Worm (Caenorhabditis elegans): Measurements from ENCODE around the gene col-130.

DNA sequence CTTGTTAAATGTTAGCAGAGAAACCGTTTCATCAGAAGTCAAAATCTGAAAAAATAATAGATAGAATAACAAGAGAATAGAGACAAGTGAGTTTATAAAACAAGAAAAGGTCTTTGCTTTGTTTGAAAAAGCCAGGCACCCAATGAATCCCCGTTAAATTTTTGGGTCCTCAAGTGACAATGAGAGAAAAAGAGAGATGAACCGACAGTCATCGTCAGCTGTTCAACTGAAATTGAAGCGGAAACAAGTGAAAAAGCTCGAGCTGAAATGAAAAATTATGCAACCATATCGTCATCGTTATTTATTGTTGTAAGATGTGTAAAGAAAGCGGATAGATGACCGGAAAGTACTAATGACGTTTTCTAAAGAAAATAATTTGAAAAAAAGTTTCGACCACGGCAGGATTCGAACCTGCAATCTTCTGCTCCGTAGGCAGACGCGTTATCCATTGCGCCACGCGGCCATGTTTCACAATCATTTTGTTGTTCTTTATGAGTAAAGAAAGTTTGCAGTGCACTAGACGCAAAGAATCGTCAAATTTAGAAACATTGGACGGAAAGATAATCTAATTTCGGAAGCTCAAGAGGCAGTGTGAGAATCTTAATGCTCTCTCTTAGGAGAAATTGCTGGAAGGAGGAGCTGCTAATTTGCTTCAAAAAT is 10.7 kb downstream of the col-130 start, which contains the start of gene F08G5.3:
- TF ChIP-seq pes-1 (GFP tag; IDR thresholded peaks at IDR 0.05) (peak; percentile 77), tbx-37 (GFP tag; conservative IDR thresholded peaks at IDR 0.05) (0 out of 2 replicates have a peak, but pooled peaks have one; percentile 15), hnd-1 (tag; optimal IDR thresholded peaks at IDR 0.05) (no peak), ama-1 (optimal IDR thresholded peaks at IDR 0.05) (no peak), aly-1 (tag; optimal IDR thresholded peaks at IDR 0.05) (no peak), F13C5.2 (tag; optimal IDR thresholded peaks at IDR 0.05) (peak; percentile 0), hmg-4 (GFP tag; optimal IDR thresholded peaks at IDR 0.05) (no peak), tra-4 (tag; optimal IDR thresholded peaks at IDR 0.05) (no peak), ets-7 (tag; optimal IDR thresholded peaks at IDR 0.05) (no peak), hmbx-1 (tag; optimal IDR thresholded peaks at IDR 0.05) (no peak), flt-1 (GFP tag; IDR thresholded peaks at IDR 0.05) (peak; percentile 43; the same call in 1 of the 2 replicates), sea-1 (GFP tag; conservative IDR thresholded peaks at IDR 0.05) (0 out of 2 replicates have a peak, but pooled peaks have one; percentile 9), ceh-13 (GFP tag; optimal IDR thresholded peaks at IDR 0.05) (no peak)

Data from whole organism, early embryonic.